Worm (Caenorhabditis elegans) whole organism, early embryonic: ENCODE data around the gene T28C12.2.

ENCODE experiments used
- B0310.2 ChIP-seq: sonication (generic microtip); optimal IDR thresholded peaks from 2 replicates; lab custom pipeline; 2016; ENCODE audit warnings: mild to moderate bottlenecking, missing genetic modification characterization, missing compliant biosample characterization
- F13C5.2 ChIP-seq: sonication (generic microtip); optimal IDR thresholded peaks from 2 replicates; lab custom pipeline; 2017; ENCODE audit warnings: mild to moderate bottlenecking, missing genetic modification characterization, inconsistent platforms, missing compliant biosample characterization
- aly-1 ChIP-seq: sonication (generic microtip); optimal IDR thresholded peaks from 2 replicates; lab custom pipeline; 2016; ENCODE audit warnings: missing genetic modification characterization, missing compliant biosample characterization
- ama-1 ChIP-seq: fragments of 150-350 bp; optimal IDR thresholded peaks from 2 replicates; lab custom pipeline; 2014
- ceh-13 ChIP-seq: fragments of 200-800 bp; sonication (Bioruptor generic); optimal IDR thresholded peaks from 2 replicates; lab custom pipeline; 2018; ENCODE audit warnings: mild to moderate bottlenecking, missing genetic modification characterization, missing compliant biosample characterization
- ceh-36 ChIP-seq: sonication (generic microtip); optimal IDR thresholded peaks from 2 replicates; lab custom pipeline; 2016; ENCODE audit warnings: missing genetic modification characterization, inconsistent platforms, missing compliant biosample characterization
- ets-7 ChIP-seq: sonication (generic microtip); optimal IDR thresholded peaks from 2 replicates; lab custom pipeline; 2016; ENCODE audit warnings: missing genotype, missing genetic modification characterization, missing compliant biosample characterization
- flt-1 ChIP-seq: fragments of 200-800 bp; sonication (Bioruptor generic); IDR thresholded peaks from 2 replicates; pipeline ENCODE4 v1.3.6; 2022; ENCODE audit warnings: missing genetic modification characterization, missing compliant biosample characterization
- hmbx-1 ChIP-seq: sonication (generic microtip); optimal IDR thresholded peaks from 2 replicates; lab custom pipeline; 2016; ENCODE audit warnings: mild to moderate bottlenecking, missing genetic modification characterization, missing compliant biosample characterization
- hmg-4 ChIP-seq: fragments of 200-800 bp; sonication (Bioruptor generic); optimal IDR thresholded peaks from 2 replicates; lab custom pipeline; 2018; ENCODE audit warnings: mild to moderate bottlenecking, missing genetic modification characterization, missing compliant biosample characterization
- hnd-1 ChIP-seq: sonication (generic microtip); optimal IDR thresholded peaks from 2 replicates; lab custom pipeline; 2016; ENCODE audit warnings: missing genetic modification characterization, missing compliant biosample characterization
- pes-1 ChIP-seq: fragments of 200-800 bp; sonication (Bioruptor generic); IDR thresholded peaks from 2 replicates; pipeline ENCODE4 v1.3.6; 2022; ENCODE audit warnings: missing genetic modification reagents, missing genetic modification characterization, missing compliant biosample characterization
- scrt-1 ChIP-seq: fragments of 200-800 bp; sonication (Bioruptor generic); IDR thresholded peaks from 2 replicates; pipeline ENCODE4 v1.3.6; 2022; ENCODE audit warnings: missing genetic modification characterization, missing compliant biosample characterization
- sea-1 ChIP-seq: fragments of 200-800 bp; sonication (Bioruptor generic); conservative IDR thresholded peaks from 2 replicates; pipeline ENCODE4 v1.3.6; 2022; ENCODE audit warnings: missing genetic modification characterization, missing compliant biosample characterization
- tbx-11 ChIP-seq: fragments of 200-800 bp; sonication (Bioruptor generic); IDR thresholded peaks from 2 replicates; pipeline ENCODE4 v1.3.6; 2022; ENCODE audit warnings: missing genetic modification characterization, missing compliant biosample characterization
- tbx-37 ChIP-seq: fragments of 200-800 bp; sonication (Bioruptor generic); conservative IDR thresholded peaks from 2 replicates; pipeline ENCODE4 v1.3.6; 2022; ENCODE audit warnings: missing genetic modification reagents, missing genetic modification characterization, missing compliant biosample characterization
- tra-4 ChIP-seq: sonication (generic microtip); optimal IDR thresholded peaks from 2 replicates; lab custom pipeline; 2017; ENCODE audit warnings: missing genetic modification characterization, missing compliant biosample characterization

The T28C12.2 gene

DNA sequence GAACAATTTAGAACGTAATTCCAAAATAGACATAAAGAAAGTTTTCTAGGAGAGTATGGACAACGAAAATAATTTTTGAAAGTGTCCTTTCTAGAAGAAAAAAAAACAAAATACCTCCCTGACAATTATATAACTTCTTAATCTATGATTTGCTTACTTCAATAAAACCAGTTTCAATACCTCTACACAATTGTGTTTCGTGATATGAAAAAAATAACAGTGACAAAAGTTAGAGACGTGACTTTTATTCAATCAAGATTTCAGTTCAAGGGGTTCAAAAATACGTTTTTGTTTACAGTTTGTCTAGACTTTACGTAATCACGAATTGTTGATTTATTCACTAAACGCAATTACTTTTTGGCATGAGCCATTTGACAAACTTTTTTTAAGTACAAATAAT, 7.7 kb upstream of the T28C12.2 start:
- TF ChIP-seq tbx-37 (no peak), ama-1 (lab: Kevin White, UChicago) (no peak), ceh-13 (GFP tag; lab: Kevin White, UChicago) (no peak), flt-1 (GFP tag; lab: Robert Waterston, UW) (no peak), aly-1 (tag; lab: Kevin White, UChicago) (no peak), hmg-4 (no peak), ceh-36 (no peak), tbx-11 (GFP tag; lab: Robert Waterston, UW) (no peak), hnd-1 (tag; lab: Kevin White, UChicago) (no peak), pes-1 (GFP tag; lab: Robert Waterston, UW) (no peak), scrt-1 (no peak)

DNA sequence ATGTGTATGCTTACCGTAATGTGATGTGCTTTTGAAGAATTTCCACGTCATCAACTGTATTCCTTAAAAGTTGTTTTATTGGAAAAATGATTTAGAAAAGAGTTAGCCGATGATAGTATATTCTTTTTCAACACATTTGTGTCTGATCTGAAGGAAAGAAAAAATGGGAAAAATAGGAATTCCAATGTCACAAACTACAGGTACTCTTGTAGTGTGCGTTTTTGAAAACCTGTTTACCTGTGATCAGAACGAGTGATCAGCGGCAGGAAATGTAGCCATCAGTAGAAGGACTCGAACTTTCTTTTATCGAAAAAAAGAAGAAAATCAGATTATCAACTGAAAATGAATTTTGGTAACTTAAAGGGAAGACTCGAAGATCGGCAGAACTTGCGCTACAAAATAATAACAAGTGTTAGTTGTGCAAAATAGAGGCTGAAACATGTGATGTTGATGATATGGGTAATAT, 7.2 kb upstream of the T28C12.2 start, which contains the start of gene T28C12.15:
TSS of gene T28C12.15 (minus strand) at position 51 of the 466 bp plus-strand sequence.
- TF ChIP-seq ama-1 (lab: Kevin White, UChicago): no peak
- TF ChIP-seq B0310.2 (tag; lab: Kevin White, UChicago): no peak
- no peak for TF ChIP-seq flt-1 (GFP tag; lab: Robert Waterston, UW)
- TF ChIP-seq ceh-13 (GFP tag; lab: Kevin White, UChicago): no peak
- TF ChIP-seq tbx-11 (GFP tag; lab: Robert Waterston, UW): no peak
- no peak for TF ChIP-seq tra-4 (tag; lab: Kevin White, UChicago)
- TF ChIP-seq scrt-1: no peak
- TF ChIP-seq aly-1 (tag; lab: Kevin White, UChicago): no peak
- TF ChIP-seq hnd-1 (tag; lab: Kevin White, UChicago): no peak
- no peak for TF ChIP-seq tbx-37
- no peak for TF ChIP-seq pes-1 (GFP tag; lab: Robert Waterston, UW)
- TF ChIP-seq sea-1: no peak
- TF ChIP-seq hmg-4: no peak
- TF ChIP-seq ceh-36: no peak
- no peak for TF ChIP-seq hmbx-1 (tag; lab: Kevin White, UChicago)
- no peak for TF ChIP-seq F13C5.2 (tag; lab: Kevin White, UChicago)
- no peak for TF ChIP-seq ets-7

DNA sequence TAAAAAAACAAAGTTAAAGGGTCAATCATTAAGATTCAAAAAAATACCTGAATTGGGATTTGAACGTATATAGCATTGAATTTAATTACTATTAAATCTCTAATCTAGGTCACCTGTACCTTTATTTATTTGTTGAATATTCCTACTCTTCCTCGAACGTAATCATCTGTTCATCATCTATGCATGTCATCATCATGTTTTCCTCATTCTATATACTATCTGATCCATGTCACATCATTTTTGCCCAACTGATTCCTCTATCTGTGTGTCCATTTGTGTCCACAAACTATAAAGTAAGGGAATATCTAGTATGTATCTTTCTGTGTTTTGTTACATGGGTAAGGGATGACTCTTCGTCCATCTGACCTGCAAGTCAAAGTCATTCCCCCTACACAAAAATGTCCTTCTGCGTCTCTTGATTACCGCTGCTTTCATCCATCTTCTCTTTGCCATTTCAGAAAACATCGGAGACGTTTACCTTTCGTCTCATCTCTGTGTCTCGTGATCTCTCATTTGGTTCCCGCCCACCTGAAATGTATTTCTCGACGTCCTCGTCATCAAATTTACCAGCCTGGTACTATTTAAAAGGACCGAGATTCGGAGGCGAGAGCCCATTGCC, 6.1 kb upstream of the T28C12.2 start:
- TF ChIP-seq scrt-1 (no peak), ceh-36 (no peak), tbx-11 (GFP tag; lab: Robert Waterston, UW) (no peak), aly-1 (tag; lab: Kevin White, UChicago) (no peak), flt-1 (GFP tag; lab: Robert Waterston, UW) (no peak), tbx-37 (no peak), sea-1 (no peak), F13C5.2 (tag; lab: Kevin White, UChicago) (no peak), hnd-1 (tag; lab: Kevin White, UChicago) (no peak), hmbx-1 (tag; lab: Kevin White, UChicago) (no peak), hmg-4 (no peak), ets-7 (no peak), ama-1 (lab: Kevin White, UChicago) (no peak)

DNA sequence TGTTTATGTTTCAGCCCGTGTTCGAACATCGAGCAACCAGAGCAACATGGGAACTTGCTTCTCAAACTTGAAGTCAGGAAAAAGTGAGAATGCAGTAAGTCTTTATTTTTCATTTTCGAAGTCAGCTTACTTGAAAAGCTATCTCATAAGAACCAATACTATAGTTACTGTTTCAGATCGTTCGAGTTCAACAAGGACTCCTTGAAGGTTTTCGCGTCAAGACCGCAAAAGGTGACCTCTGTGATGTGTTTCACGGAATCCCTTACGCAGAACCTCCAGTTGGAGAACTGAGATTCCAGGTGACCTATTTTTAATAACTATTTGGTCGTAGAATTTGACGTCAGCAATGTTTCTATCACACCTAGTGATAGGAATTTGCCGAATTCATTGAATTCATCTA, 5.4 kb upstream of the T28C12.2 start:
- TF ChIP-seq B0310.2 (tag; lab: Kevin White, UChicago): no peak
- no peak for TF ChIP-seq hmbx-1 (tag; lab: Kevin White, UChicago)
- TF ChIP-seq ceh-36: no peak
- no peak for TF ChIP-seq pes-1 (GFP tag; lab: Robert Waterston, UW)
- TF ChIP-seq sea-1: no peak
- TF ChIP-seq aly-1 (tag; lab: Kevin White, UChicago): no peak
- no peak for TF ChIP-seq tbx-11 (GFP tag; lab: Robert Waterston, UW)
- TF ChIP-seq hnd-1 (tag; lab: Kevin White, UChicago): no peak
- no peak for TF ChIP-seq tra-4 (tag; lab: Kevin White, UChicago)
- no peak for TF ChIP-seq ets-7
- TF ChIP-seq ceh-13 (GFP tag; lab: Kevin White, UChicago): no peak
- no peak for TF ChIP-seq flt-1 (GFP tag; lab: Robert Waterston, UW)
- TF ChIP-seq ama-1 (lab: Kevin White, UChicago): no peak
- TF ChIP-seq tbx-37: no peak
- no peak for TF ChIP-seq scrt-1
- no peak for TF ChIP-seq hmg-4
- TF ChIP-seq F13C5.2 (tag; lab: Kevin White, UChicago): no peak

DNA sequence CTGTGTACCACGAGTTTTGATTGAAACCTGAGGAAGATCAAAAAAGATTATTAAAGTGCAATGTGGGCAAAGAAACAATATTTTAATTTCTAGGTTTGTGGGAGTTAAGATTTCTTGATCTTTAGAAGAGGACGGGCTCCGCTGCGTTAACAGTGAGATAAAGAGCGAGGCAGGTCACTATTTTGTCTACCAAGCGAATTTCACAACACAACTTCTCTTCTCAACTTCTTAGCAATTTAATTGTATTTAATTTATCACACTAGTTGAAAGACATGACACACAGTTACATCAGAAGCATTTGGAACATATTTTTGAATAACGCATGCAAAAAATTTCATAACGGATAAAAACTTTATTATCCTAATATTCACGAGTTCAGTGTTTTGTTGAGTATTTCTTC, 2.6 kb upstream of the T28C12.2 start:
- TF ChIP-seq B0310.2 (tag; lab: Kevin White, UChicago) (no peak), flt-1 (GFP tag; lab: Robert Waterston, UW) (no peak), sea-1 (no peak)

DNA sequence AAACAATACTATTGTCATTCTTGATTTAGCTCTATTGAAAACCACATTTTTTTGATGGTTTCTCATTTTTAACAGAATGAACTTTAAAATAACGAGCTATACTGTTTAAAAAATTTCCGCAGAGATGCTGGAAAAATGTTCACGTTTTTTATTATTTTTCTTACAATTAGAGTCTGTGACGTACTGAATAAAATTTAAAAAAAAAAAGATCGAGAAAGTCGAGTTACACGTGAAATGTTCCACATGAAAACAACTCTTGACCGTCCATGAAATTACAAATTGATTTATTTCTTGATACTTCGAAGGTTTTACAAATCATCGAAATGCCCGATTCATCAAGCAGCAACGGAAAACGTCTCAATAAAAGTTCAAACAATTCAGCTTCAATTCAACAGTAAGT, 2.0 kb upstream of the T28C12.2 start, which contains the start of gene fbxa-202:
TSS of gene fbxa-202 (plus strand) at position 301 of the 400 bp plus-strand sequence.
- no peak for TF ChIP-seq hnd-1 (tag; lab: Kevin White, UChicago)
- TF ChIP-seq hmbx-1 (tag; lab: Kevin White, UChicago): no peak
- no peak for TF ChIP-seq aly-1 (tag; lab: Kevin White, UChicago)
- no peak for TF ChIP-seq scrt-1
- no peak for TF ChIP-seq B0310.2 (tag; lab: Kevin White, UChicago)
- TF ChIP-seq ama-1 (lab: Kevin White, UChicago): no peak
- TF ChIP-seq tbx-37: no peak
- TF ChIP-seq sea-1: no peak
- TF ChIP-seq hmg-4: no peak

DNA sequence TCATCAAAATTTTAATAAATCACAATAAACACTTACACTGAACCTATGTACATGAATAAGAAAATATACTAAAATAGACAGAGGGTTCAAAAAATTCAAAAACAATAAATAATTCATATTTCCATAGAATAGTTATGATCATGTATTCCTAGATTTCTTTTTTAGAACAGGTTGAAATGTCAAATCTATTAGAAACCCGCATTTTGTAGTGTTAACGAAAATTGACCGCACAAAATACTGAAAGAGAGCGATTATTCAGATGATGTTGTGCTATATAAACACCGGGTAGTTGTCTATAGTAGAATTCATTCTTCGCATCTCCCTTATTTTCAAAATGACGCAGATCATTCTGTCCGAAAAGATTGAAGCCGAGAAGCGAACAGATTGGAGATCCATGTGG, 2.6 kb downstream of the T28C12.2 start, which contains the start of gene T28C12.1:
TSS of gene T28C12.1 (plus strand) at position 301 of the 400 bp plus-strand sequence.
- TF ChIP-seq ceh-13 (GFP tag; lab: Kevin White, UChicago) (no peak), hnd-1 (tag; lab: Kevin White, UChicago) (no peak), hmg-4 (no peak), sea-1 (no peak), F13C5.2 (tag; lab: Kevin White, UChicago) (no peak), scrt-1 (no peak), ceh-36 (no peak), tbx-11 (GFP tag; lab: Robert Waterston, UW) (no peak), flt-1 (GFP tag; lab: Robert Waterston, UW) (no peak), tbx-37 (no peak), ama-1 (lab: Kevin White, UChicago) (no peak), hmbx-1 (tag; lab: Kevin White, UChicago) (no peak), aly-1 (tag; lab: Kevin White, UChicago) (no peak)
